Fruit fly (Drosophila melanogaster): ENCODE results near the gene Paip2.

Gene Paip2

DNA sequence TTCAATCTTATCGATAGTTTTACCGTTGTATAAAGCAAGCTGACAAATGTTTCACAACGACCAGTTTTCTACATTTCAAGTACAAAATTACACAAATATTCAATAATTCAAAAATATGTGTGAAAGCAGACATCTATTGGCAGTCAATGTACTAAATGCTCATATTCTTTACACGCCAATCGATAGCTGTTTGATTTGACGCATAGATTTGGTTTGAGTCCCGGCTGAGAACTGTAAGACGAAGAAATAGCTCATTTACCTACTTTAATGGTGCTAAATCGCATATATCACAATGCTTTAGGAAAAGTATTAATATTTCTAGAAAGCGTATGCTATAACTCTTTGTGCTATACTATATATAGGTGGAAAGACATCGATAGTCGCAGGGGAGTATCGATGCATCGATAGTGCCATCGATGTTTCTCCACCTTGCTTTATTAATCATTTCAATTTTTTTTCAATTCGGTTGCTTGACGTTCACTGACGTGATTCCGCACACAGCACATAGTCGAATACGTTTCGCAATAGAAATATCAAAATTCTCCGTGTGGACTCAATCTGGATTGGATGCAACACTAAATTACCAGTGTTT is at the start of gene Paip2 (continued):
- TF ChIP-seq zf30C (GFP tag; optimal IDR thresholded peaks at IDR 0.05): no peak
- TF ChIP-seq CG11696 (GFP tag; IDR thresholded peaks at IDR 0.05): no peak
- TF ChIP-seq bab2 (GFP tag; optimal IDR thresholded peaks at IDR 0.05): no peak
- TF ChIP-seq Poxn (GFP tag; IDR thresholded peaks at IDR 0.05): no peak
- no peak for TF ChIP-seq ab (GFP tag; optimal IDR thresholded peaks at IDR 0.05)
- TF ChIP-seq CG3163 (GFP tag; optimal IDR thresholded peaks at IDR 0.05): peak; percentile 11
- TF ChIP-seq NFAT (GFP tag; IDR thresholded peaks at IDR 0.05): no peak
- TF ChIP-seq CG11085 (GFP tag; IDR thresholded peaks at IDR 0.05): no peak
- no peak for TF ChIP-seq Oaz (GFP tag; IDR thresholded peaks at IDR 0.05)
- no peak for TF ChIP-seq CG1602 (GFP tag; optimal IDR thresholded peaks at IDR 0.05)
- peak; percentile 99 for TF ChIP-seq chinmo (GFP tag; IDR thresholded peaks at IDR 0.05; ENCODE audit: partially characterized antibody)
- 0 out of 3 replicates have a peak, but pooled peaks have one; percentile 21 for TF ChIP-seq row (GFP tag; IDR thresholded peaks at IDR 0.05)
- TF ChIP-seq CG12659 (GFP tag; optimal IDR thresholded peaks at IDR 0.05): peak; percentile 70
- TF ChIP-seq ac (GFP tag; optimal IDR thresholded peaks at IDR 0.05): no peak
- no peak for TF ChIP-seq Hr78 (GFP tag; optimal IDR thresholded peaks at IDR 0.05)
- peak; percentile 93 for TF ChIP-seq mld (GFP tag; IDR thresholded peaks at IDR 0.05; ENCODE audit: partially characterized antibody)
- TF ChIP-seq CG11247 (GFP tag; IDR thresholded peaks at IDR 0.05): no peak
- TF ChIP-seq chif (GFP tag; optimal IDR thresholded peaks at IDR 0.05): no peak
- peak; percentile 5 for TF ChIP-seq NfI (GFP tag; optimal IDR thresholded peaks at IDR 0.05)
- no peak for TF ChIP-seq CG16815 (GFP tag; optimal IDR thresholded peaks at IDR 0.05)
- peak; percentile 71 for TF ChIP-seq CG10267 (tag; optimal IDR thresholded peaks at IDR 0.05)
- no peak for TF ChIP-seq lov (optimal IDR thresholded peaks at IDR 0.05)
- no peak for TF ChIP-seq lov (GFP tag; IDR thresholded peaks at IDR 0.05)
- no peak for TF ChIP-seq Taf1 (GFP tag; IDR thresholded peaks at IDR 0.05)
- TF ChIP-seq CG10147 (GFP tag; optimal IDR thresholded peaks at IDR 0.05): peak; percentile 40
- TF ChIP-seq Mad (GFP tag; optimal IDR thresholded peaks at IDR 0.05): no peak
- TF ChIP-seq Aef1 (GFP tag; IDR thresholded peaks at IDR 0.05): no peak
- no peak for TF ChIP-seq shn (GFP tag; optimal IDR thresholded peaks at IDR 0.05)
- TF ChIP-seq CG14667 (GFP tag; IDR thresholded peaks at IDR 0.05): no peak
- no peak for TF ChIP-seq da (GFP tag; optimal IDR thresholded peaks at IDR 0.05)
- no peak for TF ChIP-seq cg (GFP tag; optimal IDR thresholded peaks at IDR 0.05)
- peak; percentile 43 for TF ChIP-seq HmgZ (tag; optimal IDR thresholded peaks at IDR 0.05)
- no peak for TF ChIP-seq CG16863 (GFP tag; optimal IDR thresholded peaks at IDR 0.05)
- TF ChIP-seq ham (GFP tag; IDR thresholded peaks at IDR 0.05): no peak
- no peak for TF ChIP-seq CG4730 (GFP tag; IDR thresholded peaks at IDR 0.05)
- no peak for TF ChIP-seq CG8089 (GFP tag; optimal IDR thresholded peaks at IDR 0.05)
- TF ChIP-seq CG10979 (tag; optimal IDR thresholded peaks at IDR 0.05): no peak
- TF ChIP-seq Chrac-16 (GFP tag; optimal IDR thresholded peaks at IDR 0.05): no peak
- TF ChIP-seq pfk (GFP tag; optimal IDR thresholded peaks at IDR 0.05): no peak
- TF ChIP-seq sc (optimal IDR thresholded peaks at IDR 0.05): no peak
- TF ChIP-seq sc (GFP tag; optimal IDR thresholded peaks at IDR 0.05): no peak
- TF ChIP-seq CG31365 (tag; optimal IDR thresholded peaks at IDR 0.05): peak; percentile 3
- TF ChIP-seq pita (GFP tag; optimal IDR thresholded peaks at IDR 0.05): peak; percentile 89
- TF ChIP-seq slp2 (GFP tag; optimal IDR thresholded peaks at IDR 0.05): no peak
- TF ChIP-seq ATbp (GFP tag; optimal IDR thresholded peaks at IDR 0.05): no peak
- no peak for TF ChIP-seq Doc2 (GFP tag; IDR thresholded peaks at IDR 0.05)
- TF ChIP-seq wdn (GFP tag; IDR thresholded peaks at IDR 0.05): no peak
- TF ChIP-seq CG6654 (GFP tag; optimal IDR thresholded peaks at IDR 0.05): no peak
- TF ChIP-seq CG15514 (GFP tag; optimal IDR thresholded peaks at IDR 0.05): peak; percentile 67
- TF ChIP-seq CG4360 (GFP tag; IDR thresholded peaks at IDR 0.05): no peak; the same call in 1 of the 2 replicates
- TF ChIP-seq Fer2 (tag; optimal IDR thresholded peaks at IDR 0.05): no peak
- TF ChIP-seq CG17328 (GFP tag; IDR thresholded peaks at IDR 0.05): no peak
